Worm (Caenorhabditis elegans): Measurements from ENCODE around the gene F07A11.4.

Gene F07A11.4

DNA sequence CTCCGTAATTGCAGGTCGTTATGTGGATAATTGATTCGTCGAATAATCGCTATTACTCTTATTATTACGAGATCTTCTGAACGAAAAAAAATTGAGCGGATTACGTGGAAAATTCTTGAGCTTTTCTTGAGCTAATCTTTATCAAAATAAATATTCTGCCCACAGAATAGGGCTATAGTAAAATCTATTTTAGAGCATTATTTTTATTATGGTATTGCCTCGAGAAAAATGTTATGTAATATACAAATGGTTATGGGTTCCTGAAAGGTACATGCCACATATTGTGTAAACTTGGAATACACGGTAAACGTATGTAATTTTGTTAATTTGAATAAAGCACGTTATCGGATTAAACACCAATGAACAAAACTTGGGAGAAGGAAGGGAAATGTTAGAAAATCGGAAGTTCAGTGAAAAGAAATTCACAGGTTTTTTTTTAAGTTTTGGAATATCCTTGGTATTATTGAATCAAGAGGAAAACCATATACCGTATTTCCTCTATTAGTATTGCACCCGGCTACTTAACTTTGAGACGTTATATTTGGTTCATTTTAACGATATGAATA is 36.5 kb downstream of the F07A11.4 start:
- TF ChIP-seq unc-42 (tag; optimal IDR thresholded peaks at IDR 0.05) (peak; percentile 31), pqm-1 (tag; optimal IDR thresholded peaks at IDR 0.05) (no peak), Y22D7AL.16 (tag; optimal IDR thresholded peaks at IDR 0.05) (peak; percentile 16), ama-1 (optimal IDR thresholded peaks at IDR 0.05) (peak; percentile 77), ahr-1 (tag; optimal IDR thresholded peaks at IDR 0.05) (no peak), dve-1 (tag; optimal IDR thresholded peaks at IDR 0.05) (peak; percentile 6), pax-1 (tag; optimal IDR thresholded peaks at IDR 0.05) (peak; percentile 69), ceh-18 (tag; optimal IDR thresholded peaks at IDR 0.05) (peak; percentile 10), F13H6.1 (tag; optimal IDR thresholded peaks at IDR 0.05) (no peak), K09A11.1 (tag; optimal IDR thresholded peaks at IDR 0.05; ENCODE audit: insufficient read depth) (no peak), syd-9 (tag; optimal IDR thresholded peaks at IDR 0.05) (no peak), elt-2 (tag; optimal IDR thresholded peaks at IDR 0.05) (no peak), unc-55 (GFP tag; optimal IDR thresholded peaks at IDR 0.05) (no peak), pha-4 (tag; optimal IDR thresholded peaks at IDR 0.05) (no peak), ceh-30 (tag; optimal IDR thresholded peaks at IDR 0.05) (no peak), C38D4.7 (GFP tag; optimal IDR thresholded peaks at IDR 0.05) (no peak), zip-5 (tag; optimal IDR thresholded peaks at IDR 0.05) (no peak), ceh-6 (GFP tag; optimal IDR thresholded peaks at IDR 0.05) (no peak), ceh-19 (GFP tag; optimal IDR thresholded peaks at IDR 0.05) (no peak), che-1 (tag; optimal IDR thresholded peaks at IDR 0.05) (no peak)

DNA sequence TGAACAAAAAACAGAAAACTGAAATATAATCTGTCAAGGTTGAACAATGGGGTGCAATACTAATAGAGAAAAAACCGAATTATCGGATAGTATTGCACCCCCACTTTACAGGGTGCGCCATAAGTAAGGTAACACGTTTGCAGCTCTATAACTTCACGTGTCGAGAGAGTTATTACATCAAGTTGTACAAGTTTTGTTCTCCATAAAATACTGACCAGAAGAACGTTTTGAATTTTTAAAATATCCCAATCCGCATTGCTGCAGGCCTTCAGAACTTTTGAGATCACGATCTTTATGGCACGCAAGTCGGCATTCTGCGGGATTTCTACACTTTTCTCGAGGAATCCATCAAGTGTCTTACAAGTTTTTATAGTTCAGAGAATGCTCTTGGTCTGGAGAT is 37.0 kb downstream of the F07A11.4 start:
- TF ChIP-seq rnt-1 (tag; optimal IDR thresholded peaks at IDR 0.05) = no peak
- TF ChIP-seq ets-4 (tag; optimal IDR thresholded peaks at IDR 0.05) = no peak
- no peak for TF ChIP-seq sox-4 (tag; optimal IDR thresholded peaks at IDR 0.05)
- no peak for TF ChIP-seq ceh-19 (GFP tag; optimal IDR thresholded peaks at IDR 0.05)
- no peak for TF ChIP-seq mec-3 (tag; optimal IDR thresholded peaks at IDR 0.05; ENCODE audit: borderline replicate concordance)
- no peak for TF ChIP-seq dve-1 (tag; optimal IDR thresholded peaks at IDR 0.05)
- TF ChIP-seq dmd-4 (tag; optimal IDR thresholded peaks at IDR 0.05; ENCODE audit: borderline replicate concordance) = no peak
- no peak for TF ChIP-seq pag-3 (tag; optimal IDR thresholded peaks at IDR 0.05; ENCODE audit: borderline replicate concordance)
- no peak for TF ChIP-seq C38D4.7 (GFP tag; optimal IDR thresholded peaks at IDR 0.05)

- no peak for TF ChIP-seq unc-42 (tag; optimal IDR thresholded peaks at IDR 0.05)
These were observed 41.2 kb downstream of the F07A11.4 start for ce11 chrII:11642025-11642424.

- peak; percentile 51 for TF ChIP-seq nfya-1 (tag; optimal IDR thresholded peaks at IDR 0.05)
- no peak for TF ChIP-seq ttx-3 (tag; optimal IDR thresholded peaks at IDR 0.05)
These were observed 41.9 kb downstream of the F07A11.4 start for ce11 chrII:11642736-11643135.

- TF ChIP-seq nhr-11 (tag; optimal IDR thresholded peaks at IDR 0.05) = no peak
- no peak for TF ChIP-seq eyg-1 (tag; optimal IDR thresholded peaks at IDR 0.05)
These were observed 43.7 kb downstream of the F07A11.4 start for ce11 chrII:11644535-11644934.

- no peak for TF ChIP-seq pros-1 (tag; optimal IDR thresholded peaks at IDR 0.05)
- TF ChIP-seq ceh-24 (tag; optimal IDR thresholded peaks at IDR 0.05) = no peak
- TF ChIP-seq ceh-6 (GFP tag; optimal IDR thresholded peaks at IDR 0.05) = no peak
- TF ChIP-seq ets-4 (tag; optimal IDR thresholded peaks at IDR 0.05) = no peak
- TF ChIP-seq hlh-13 (GFP tag; optimal IDR thresholded peaks at IDR 0.05) = no peak
- TF ChIP-seq sdc-2 (tag; optimal IDR thresholded peaks at IDR 0.05) = no peak
- TF ChIP-seq rnt-1 (tag; optimal IDR thresholded peaks at IDR 0.05) = no peak
- no peak for TF ChIP-seq tbx-7 (tag; optimal IDR thresholded peaks at IDR 0.05)
- no peak for TF ChIP-seq elt-2 (tag; optimal IDR thresholded peaks at IDR 0.05)
- TF ChIP-seq ceh-14 (tag; optimal IDR thresholded peaks at IDR 0.05) = no peak
- TF ChIP-seq ceh-19 (GFP tag; optimal IDR thresholded peaks at IDR 0.05) = no peak
- TF ChIP-seq ama-1 (optimal IDR thresholded peaks at IDR 0.05) = no peak
- TF ChIP-seq che-1 (tag; optimal IDR thresholded peaks at IDR 0.05) = no peak
- TF ChIP-seq C08G9.2 (tag; optimal IDR thresholded peaks at IDR 0.05) = no peak
- no peak for TF ChIP-seq K09A11.1 (tag; optimal IDR thresholded peaks at IDR 0.05; ENCODE audit: insufficient read depth)
- no peak for TF ChIP-seq pax-1 (tag; optimal IDR thresholded peaks at IDR 0.05)
- no peak for TF ChIP-seq dmd-4 (tag; optimal IDR thresholded peaks at IDR 0.05; ENCODE audit: borderline replicate concordance)
- TF ChIP-seq hlh-30 (tag; optimal IDR thresholded peaks at IDR 0.05; ENCODE audit: insufficient read depth) = no peak
These were observed 44.6 kb downstream of the F07A11.4 start for ce11 chrII:11645383-11645782.
